Worm (Caenorhabditis elegans): ENCODE measurements around the gene C52E4.7.

C52E4.7 gene

ce11 chrV:12026878-12027477 is 32.9 kb downstream of the C52E4.7 start (continued):
- TF ChIP-seq unc-55 (GFP tag; optimal IDR thresholded peaks at IDR 0.05): peak; percentile 78
- peak; percentile 33 for TF ChIP-seq hlh-6 (tag; optimal IDR thresholded peaks at IDR 0.05)
- TF ChIP-seq ama-1 (optimal IDR thresholded peaks at IDR 0.05): no peak
- TF ChIP-seq ceh-22 (tag; optimal IDR thresholded peaks at IDR 0.05): no peak
- TF ChIP-seq fkh-6 (tag; optimal IDR thresholded peaks at IDR 0.05): no peak
- peak; percentile 76 for TF ChIP-seq ceh-31 (tag; optimal IDR thresholded peaks at IDR 0.05)
- no peak for TF ChIP-seq mec-3 (tag; optimal IDR thresholded peaks at IDR 0.05; ENCODE audit: borderline replicate concordance)
- TF ChIP-seq sox-4 (tag; optimal IDR thresholded peaks at IDR 0.05): peak; percentile 37
- no peak for TF ChIP-seq hlh-30 (tag; optimal IDR thresholded peaks at IDR 0.05; ENCODE audit: insufficient read depth)
- TF ChIP-seq hlh-13 (GFP tag; optimal IDR thresholded peaks at IDR 0.05): no peak
- TF ChIP-seq pros-1 (tag; optimal IDR thresholded peaks at IDR 0.05): peak; percentile 53
- no peak for TF ChIP-seq Y22D7AL.16 (tag; optimal IDR thresholded peaks at IDR 0.05)
- TF ChIP-seq pqm-1 (tag; optimal IDR thresholded peaks at IDR 0.05): no peak
- TF ChIP-seq ets-4 (tag; optimal IDR thresholded peaks at IDR 0.05): no peak
- no peak for TF ChIP-seq K09A11.1 (tag; optimal IDR thresholded peaks at IDR 0.05; ENCODE audit: insufficient read depth)
- no peak for TF ChIP-seq nhr-232 (tag; optimal IDR thresholded peaks at IDR 0.05)

- TF ChIP-seq K02D7.2 (tag; optimal IDR thresholded peaks at IDR 0.05): no peak
- TF ChIP-seq nhr-232 (tag; optimal IDR thresholded peaks at IDR 0.05): no peak
- TF ChIP-seq nfya-1 (tag; optimal IDR thresholded peaks at IDR 0.05): no peak
- no peak for TF ChIP-seq ama-1 (optimal IDR thresholded peaks at IDR 0.05)
- TF ChIP-seq hlh-15 (tag; optimal IDR thresholded peaks at IDR 0.05): no peak
- no peak for TF ChIP-seq sdc-2 (tag; optimal IDR thresholded peaks at IDR 0.05)
- no peak for TF ChIP-seq nhr-11 (tag; optimal IDR thresholded peaks at IDR 0.05)
- TF ChIP-seq hlh-8 (tag; optimal IDR thresholded peaks at IDR 0.05): no peak
- no peak for TF ChIP-seq mec-3 (tag; optimal IDR thresholded peaks at IDR 0.05; ENCODE audit: borderline replicate concordance)
- TF ChIP-seq madf-2 (tag; optimal IDR thresholded peaks at IDR 0.05): no peak
- no peak for TF ChIP-seq ceh-24 (tag; optimal IDR thresholded peaks at IDR 0.05)
- no peak for TF ChIP-seq npax-4 (tag; optimal IDR thresholded peaks at IDR 0.05)
- TF ChIP-seq hlh-13 (GFP tag; optimal IDR thresholded peaks at IDR 0.05): no peak
These were observed 34.1 kb downstream of the C52E4.7 start for ce11 chrV:12028151-12028550.

- TF ChIP-seq ceh-18 (tag; optimal IDR thresholded peaks at IDR 0.05): no peak
- TF ChIP-seq unc-3 (GFP tag; conservative IDR thresholded peaks at IDR 0.05): no peak
- TF ChIP-seq unc-3 (tag; optimal IDR thresholded peaks at IDR 0.05): no peak
- TF ChIP-seq nhr-232 (tag; optimal IDR thresholded peaks at IDR 0.05): no peak
- no peak for TF ChIP-seq ama-1 (optimal IDR thresholded peaks at IDR 0.05)
- no peak for TF ChIP-seq pag-3 (tag; optimal IDR thresholded peaks at IDR 0.05; ENCODE audit: borderline replicate concordance)
- no peak for TF ChIP-seq ceh-31 (tag; optimal IDR thresholded peaks at IDR 0.05)
- TF ChIP-seq dve-1 (tag; optimal IDR thresholded peaks at IDR 0.05): no peak
- TF ChIP-seq ttx-3 (tag; optimal IDR thresholded peaks at IDR 0.05): no peak
- no peak for TF ChIP-seq hlh-8 (tag; optimal IDR thresholded peaks at IDR 0.05)
- TF ChIP-seq madf-2 (tag; optimal IDR thresholded peaks at IDR 0.05): no peak
- TF ChIP-seq sox-2 (GFP tag; IDR thresholded peaks at IDR 0.05): no peak
These were observed 38.0 kb downstream of the C52E4.7 start, which contains the start of gene pkc-1 for ce11 chrV:12032060-12032459. pkc-1 (minus strand) TSS chrV:12032160.

ce11 chrV:12033841-12034240 is 39.7 kb downstream of the C52E4.7 start:
- TF ChIP-seq ceh-2 (tag; optimal IDR thresholded peaks at IDR 0.05) (no peak), unc-42 (tag; optimal IDR thresholded peaks at IDR 0.05) (peak; percentile 62)

- TF ChIP-seq ceh-45 (GFP tag; IDR thresholded peaks at IDR 0.05): no peak
- peak; percentile 23 for TF ChIP-seq unc-42 (tag; optimal IDR thresholded peaks at IDR 0.05)
- no peak for TF ChIP-seq madf-2 (tag; optimal IDR thresholded peaks at IDR 0.05)
- no peak for TF ChIP-seq mec-3 (tag; optimal IDR thresholded peaks at IDR 0.05; ENCODE audit: borderline replicate concordance)
- TF ChIP-seq unc-3 (GFP tag; conservative IDR thresholded peaks at IDR 0.05): no peak
- TF ChIP-seq unc-3 (tag; optimal IDR thresholded peaks at IDR 0.05): no peak
- TF ChIP-seq unc-86 (tag; optimal IDR thresholded peaks at IDR 0.05): no peak
- TF ChIP-seq ceh-31 (tag; optimal IDR thresholded peaks at IDR 0.05): peak; percentile 20
- TF ChIP-seq sox-2 (GFP tag; IDR thresholded peaks at IDR 0.05): peak; percentile 18; the same call in 1 of the 2 replicates
- TF ChIP-seq nhr-11 (tag; optimal IDR thresholded peaks at IDR 0.05): no peak
- TF ChIP-seq pag-3 (tag; optimal IDR thresholded peaks at IDR 0.05; ENCODE audit: borderline replicate concordance): no peak
- no peak for TF ChIP-seq pha-4 (tag; optimal IDR thresholded peaks at IDR 0.05)
- no peak for TF ChIP-seq nfya-1 (tag; optimal IDR thresholded peaks at IDR 0.05)
- no peak for TF ChIP-seq tbx-2 (tag; optimal IDR thresholded peaks at IDR 0.05)
- no peak for TF ChIP-seq elt-2 (tag; optimal IDR thresholded peaks at IDR 0.05)
- no peak for TF ChIP-seq nhr-232 (tag; optimal IDR thresholded peaks at IDR 0.05)
These were observed 42.0 kb downstream of the C52E4.7 start for ce11 chrV:12036129-12036528.
